Fruit fly (Drosophila melanogaster) whole organism, embryonic: ENCODE measurements around the gene CG32440.

Experiments
- Ada2b ChIP-seq: fragments of 200-800 bp; sonication (Bioruptor generic); IDR thresholded peaks from 2 replicates; pipeline ENCODE4 v1.3.6; 2022; ENCODE audit warnings: missing biosample characterization, missing genetic modification characterization
- B-H2 ChIP-seq: fragments of 200-800 bp; sonication (Bioruptor generic); optimal IDR thresholded peaks from 2 replicates; lab custom pipeline; 2018; ENCODE audit warnings: missing biosample characterization, mild to moderate bottlenecking, missing genetic modification characterization
- Bdp1 ChIP-seq: fragments of 200-800 bp; sonication (Bioruptor generic); optimal IDR thresholded peaks from 3 replicates; lab custom pipeline; 2016; ENCODE audit warnings: missing biosample characterization, missing genetic modification characterization
- Blimp-1 ChIP-seq: fragments of 200-800 bp; sonication (Bioruptor generic); optimal IDR thresholded peaks from 3 replicates; lab custom pipeline; 2018; ENCODE audit warnings: missing biosample characterization, missing genetic modification characterization, mild to moderate bottlenecking, moderate library complexity, missing genetic modification reagents
- CG11504 ChIP-seq: fragments of 200-800 bp; sonication (Bioruptor generic); optimal IDR thresholded peaks from 3 replicates; lab custom pipeline; 2019; ENCODE audit warnings: missing biosample characterization, mild to moderate bottlenecking, missing genetic modification characterization, moderate library complexity
- CG12071 ChIP-seq: fragments of 200-800 bp; sonication (Bioruptor generic); optimal IDR thresholded peaks from 3 replicates; lab custom pipeline; 2018; ENCODE audit warnings: missing biosample characterization, mild to moderate bottlenecking, missing genetic modification characterization
- CG17328 ChIP-seq: fragments of 200-800 bp; sonication (Bioruptor generic); IDR thresholded peaks from 2 replicates; pipeline ENCODE4 v1.3.6; 2022; ENCODE audit warnings: missing biosample characterization, missing genetic modification characterization
- CG2120 ChIP-seq: fragments of 200-800 bp; sonication (Bioruptor generic); optimal IDR thresholded peaks from 3 replicates; lab custom pipeline; 2016; ENCODE audit warnings: missing biosample characterization, missing genetic modification characterization
- CG2889 ChIP-seq: fragments of 200-800 bp; sonication (Bioruptor generic); IDR thresholded peaks from 3 replicates; pipeline ENCODE4 v1.3.6; 2022; ENCODE audit warnings: missing biosample characterization, missing genetic modification characterization
- CG30431 ChIP-seq: fragments of 200-800 bp; sonication (Bioruptor generic); optimal IDR thresholded peaks from 2 replicates; lab custom pipeline; 2017; ENCODE audit warnings: missing biosample characterization, missing genetic modification characterization
- CG3163 ChIP-seq: fragments of 200-800 bp; sonication (Bioruptor generic); optimal IDR thresholded peaks from 3 replicates; lab custom pipeline; 2016; ENCODE audit warnings: missing biosample characterization, missing genetic modification characterization
- CG34376 ChIP-seq: fragments of 200-800 bp; sonication (Bioruptor generic); optimal IDR thresholded peaks from 2 replicates; lab custom pipeline; 2018; ENCODE audit warnings: missing biosample characterization, mild to moderate bottlenecking, missing genetic modification characterization
- CG4282 ChIP-seq: fragments of 200-800 bp; sonication (Bioruptor generic); optimal IDR thresholded peaks from 2 replicates; lab custom pipeline; 2016; ENCODE audit warnings: missing biosample characterization, missing genetic modification characterization
- CG4328 ChIP-seq: fragments of 200-800 bp; sonication (Bioruptor generic); optimal IDR thresholded peaks from 3 replicates; lab custom pipeline; 2017; ENCODE audit warnings: missing biosample characterization, missing genetic modification reagents, missing genetic modification characterization
- CG6654 ChIP-seq: fragments of 200-800 bp; sonication (Bioruptor generic); optimal IDR thresholded peaks from 2 replicates; lab custom pipeline; 2017; ENCODE audit warnings: missing biosample characterization, mild to moderate bottlenecking, missing genetic modification characterization
- CrebB ChIP-seq: fragments of 200-800 bp; sonication (Bioruptor generic); optimal IDR thresholded peaks from 3 replicates; lab custom pipeline; 2018; ENCODE audit warnings: missing biosample characterization, mild to moderate bottlenecking, missing genetic modification characterization
- D19A ChIP-seq: fragments of 200-800 bp; optimal IDR thresholded peaks from 3 replicates; lab custom pipeline; 2019; ENCODE audit warnings: missing biosample characterization, mild to moderate bottlenecking, missing genetic modification characterization, moderate library complexity
- D19B ChIP-seq: fragments of 200-800 bp; sonication (Bioruptor generic); optimal IDR thresholded peaks from 2 replicates; lab custom pipeline; 2017; ENCODE audit warnings: missing biosample characterization, mild to moderate bottlenecking, missing genetic modification characterization
- Dad ChIP-seq: fragments of 200-800 bp; sonication (Bioruptor generic); optimal IDR thresholded peaks from 3 replicates; lab custom pipeline; 2016; ENCODE audit warnings: missing biosample characterization, missing genetic modification characterization
- Dp ChIP-seq: fragments of 200-800 bp; sonication (Bioruptor generic); optimal IDR thresholded peaks from 2 replicates; lab custom pipeline; 2018; ENCODE audit warnings: missing biosample characterization, mild to moderate bottlenecking, missing genetic modification characterization, moderate library complexity
- Dref ChIP-seq: fragments of 200-800 bp; sonication (Bioruptor generic); IDR thresholded peaks from 2 replicates; pipeline ENCODE4 v1.3.6; 2022; ENCODE audit warnings: missing biosample characterization, missing genetic modification characterization
- E2f1 ChIP-seq: fragments of 200-800 bp; sonication (Bioruptor generic); IDR thresholded peaks from 2 replicates; pipeline ENCODE4 v1.3.6; 2022; ENCODE audit warnings: missing biosample characterization, missing genetic modification characterization
- E2f2 ChIP-seq: fragments of 200-800 bp; sonication (Bioruptor generic); IDR thresholded peaks from 2 replicates; pipeline ENCODE4 v1.3.6; 2022; ENCODE audit warnings: missing biosample characterization, missing genetic modification characterization
- Ets97D ChIP-seq: fragments of 200-800 bp; sonication (Bioruptor generic); optimal IDR thresholded peaks from 3 replicates; lab custom pipeline; 2016; ENCODE audit warnings: missing biosample characterization, missing genetic modification characterization
- Fer3 ChIP-seq: fragments of 200-800 bp; sonication (Bioruptor generic); optimal IDR thresholded peaks from 2 replicates; lab custom pipeline; 2018; ENCODE audit warnings: missing biosample characterization, mild to moderate bottlenecking, missing genetic modification characterization, moderate library complexity
- HLH54F ChIP-seq: fragments of 200-800 bp; sonication (Bioruptor generic); optimal IDR thresholded peaks from 3 replicates; lab custom pipeline; 2016; ENCODE audit warnings: missing biosample characterization, missing genetic modification characterization
- Hmr ChIP-seq: fragments of 200-800 bp; sonication (Bioruptor generic); optimal IDR thresholded peaks from 3 replicates; lab custom pipeline; 2017; ENCODE audit warnings: mild to moderate bottlenecking, missing biosample characterization, missing genetic modification reagents, missing genetic modification characterization
- Lhr ChIP-seq: fragments of 200-800 bp; sonication (Bioruptor generic); optimal IDR thresholded peaks from 3 replicates; lab custom pipeline; 2017; ENCODE audit warnings: mild to moderate bottlenecking, missing biosample characterization, missing genetic modification reagents, missing genetic modification characterization
- Max ChIP-seq: fragments of 200-800 bp; sonication (Bioruptor generic); optimal IDR thresholded peaks from 2 replicates; lab custom pipeline; 2016; ENCODE audit warnings: missing biosample characterization, mild to moderate bottlenecking, missing genetic modification characterization
- Meics ChIP-seq: fragments of 200-800 bp; sonication (Bioruptor generic); optimal IDR thresholded peaks from 2 replicates; lab custom pipeline; 2017; ENCODE audit warnings: missing biosample characterization, mild to moderate bottlenecking, missing genetic modification characterization
- NfI ChIP-seq: fragments of 200-800 bp; sonication (Bioruptor generic); optimal IDR thresholded peaks from 3 replicates; lab custom pipeline; 2018; ENCODE audit warnings: missing biosample characterization, mild to moderate bottlenecking, missing genetic modification characterization, moderate library complexity
- Rfx ChIP-seq: fragments of 200-800 bp; sonication (Bioruptor generic); IDR thresholded peaks from 2 replicates; pipeline ENCODE4 v1.3.6; 2022; ENCODE audit warnings: missing biosample characterization, missing genetic modification characterization
- Sox102F ChIP-seq: fragments of 200-800 bp; sonication (Bioruptor generic); optimal IDR thresholded peaks from 2 replicates; lab custom pipeline; 2018; ENCODE audit warnings: missing biosample characterization, mild to moderate bottlenecking, missing genetic modification characterization, moderate library complexity
- Trl ChIP-seq, 3 experiments: fragments of >200 bp in 2 of 3; fragments of 200-800 bp in 1 of 3; sonication (Bioruptor generic) in 1 of 3; optimal IDR thresholded peaks; 2 replicates in 1 of 3; 3 replicates in 2 of 3; lab custom pipeline; 2016 to 2017; ENCODE audit warnings: missing biosample characterization in 1 of 3, missing genetic modification characterization in 1 of 3
- Xrp1 ChIP-seq: fragments of 200-800 bp; sonication (Bioruptor generic); IDR thresholded peaks from 2 replicates; pipeline ENCODE4 v1.3.6; 2022; ENCODE audit warnings: missing biosample characterization, missing genetic modification characterization
- ash1 ChIP-seq: fragments of 200-800 bp; sonication (Bioruptor generic); optimal IDR thresholded peaks from 2 replicates; lab custom pipeline; 2018; ENCODE audit warnings: missing biosample characterization, mild to moderate bottlenecking, missing genetic modification characterization
- bowl ChIP-seq: fragments of 200-800 bp; sonication (Bioruptor generic); IDR thresholded peaks from 2 replicates; pipeline ENCODE4 v1.3.6; 2022; ENCODE audit warnings: missing biosample characterization, missing genetic modification characterization
- chif ChIP-seq, 2 experiments: fragments of 200-800 bp; sonication (Bioruptor generic); optimal IDR thresholded peaks; 3 replicates each; lab custom pipeline; 2016; ENCODE audit warnings: missing biosample characterization in 2 of 2, missing genetic modification characterization in 2 of 2
- dmrt99B ChIP-seq: fragments of 200-800 bp; sonication (Bioruptor generic); optimal IDR thresholded peaks from 2 replicates; lab custom pipeline; 2018; ENCODE audit warnings: missing biosample characterization, mild to moderate bottlenecking, missing genetic modification characterization, moderate library complexity
- esg ChIP-seq: fragments of 200-800 bp; sonication (Bioruptor generic); conservative IDR thresholded peaks from 2 replicates; pipeline ENCODE4 v1.3.6; 2022; ENCODE audit warnings: missing biosample characterization, missing genetic modification characterization
- gt ChIP-seq: fragments of 200-800 bp; sonication (Bioruptor generic); IDR thresholded peaks from 2 replicates; pipeline ENCODE4 v1.3.6; 2022; ENCODE audit warnings: missing biosample characterization, missing genetic modification characterization
- nerfin-1 ChIP-seq: fragments of 200-800 bp; sonication (Bioruptor generic); optimal IDR thresholded peaks from 3 replicates; lab custom pipeline; 2019; ENCODE audit warnings: missing biosample characterization, mild to moderate bottlenecking, missing genetic modification characterization, moderate library complexity
- pzg ChIP-seq: fragments of 200-800 bp; sonication (Bioruptor generic); optimal IDR thresholded peaks from 3 replicates; lab custom pipeline; 2018; ENCODE audit warnings: missing biosample characterization, mild to moderate bottlenecking, missing genetic modification characterization, moderate library complexity
- repo ChIP-seq: fragments of 200-800 bp; sonication (Bioruptor generic); optimal IDR thresholded peaks from 2 replicates; lab custom pipeline; 2016; ENCODE audit warnings: missing biosample characterization, missing genetic modification characterization
- sd ChIP-seq: fragments of 200-800 bp; sonication (Bioruptor generic); optimal IDR thresholded peaks from 3 replicates; lab custom pipeline; 2018; ENCODE audit warnings: missing biosample characterization, mild to moderate bottlenecking, missing genetic modification characterization, moderate library complexity
- sim ChIP-seq: fragments of 200-800 bp; sonication (Bioruptor generic); IDR thresholded peaks from 2 replicates; pipeline ENCODE4 v1.3.6; 2022; ENCODE audit warnings: missing biosample characterization, missing genetic modification characterization
- slbo ChIP-seq: fragments of 200-800 bp; sonication (Bioruptor generic); IDR thresholded peaks from 2 replicates; pipeline ENCODE4 v1.3.6; 2022; ENCODE audit warnings: missing biosample characterization, missing genetic modification characterization
- slp2 ChIP-seq: fragments of 200-800 bp; sonication (Bioruptor generic); optimal IDR thresholded peaks from 2 replicates; lab custom pipeline; 2016; ENCODE audit warnings: missing biosample characterization, missing genetic modification characterization
- tap ChIP-seq: fragments of 200-800 bp; optimal IDR thresholded peaks from 3 replicates; lab custom pipeline; 2019; ENCODE audit warnings: missing biosample characterization, mild to moderate bottlenecking, missing genetic modification characterization, moderate library complexity
- zen ChIP-seq: fragments of 200-800 bp; sonication (Bioruptor generic); optimal IDR thresholded peaks from 3 replicates; lab custom pipeline; 2018; ENCODE audit warnings: missing biosample characterization, mild to moderate bottlenecking, missing genetic modification characterization, moderate library complexity
- zen2 ChIP-seq: fragments of 200-800 bp; sonication (Bioruptor generic); IDR thresholded peaks from 3 replicates; pipeline ENCODE4 v1.3.6; 2022; ENCODE audit warnings: missing biosample characterization, missing genetic modification characterization; ENCODE audit not compliant: partially characterized antibody
- zfh2 ChIP-seq: fragments of 200-800 bp; sonication (Bioruptor generic); optimal IDR thresholded peaks from 2 replicates; lab custom pipeline; 2016; ENCODE audit warnings: missing biosample characterization, missing genetic modification characterization

CG32440 gene

dm6 chr3L:21385699-21386098 lies 25.7 kb downstream of the CG32440 start:
- TF ChIP-seq nerfin-1 (tag; lab: Kevin White, UChicago) = no peak
- no peak for TF ChIP-seq B-H2 (GFP tag; lab: Kevin White, UChicago)
- TF ChIP-seq CG4282 (GFP tag; lab: Kevin White, UChicago) = no peak
- no peak for TF ChIP-seq E2f1
- TF ChIP-seq Dad (GFP tag; lab: Kevin White, UChicago) = no peak
- TF ChIP-seq dmrt99B (tag; lab: Kevin White, UChicago) = peak; percentile 53
- no peak for TF ChIP-seq zen2 (GFP tag; lab: Robert Waterston, UW)
- peak; percentile 14 for TF ChIP-seq tap (tag; lab: Kevin White, UChicago)
- TF ChIP-seq slbo (GFP tag; lab: Robert Waterston, UW) = no peak
- TF ChIP-seq pzg = no peak
- TF ChIP-seq repo (GFP tag; lab: Kevin White, UChicago) = no peak
- no peak for TF ChIP-seq E2f2 (GFP tag; lab: Robert Waterston, UW)
- no peak for TF ChIP-seq CG30431 (GFP tag; lab: Kevin White, UChicago)
- no peak for TF ChIP-seq Ets97D (GFP tag; lab: Kevin White, UChicago)
- no peak for TF ChIP-seq HLH54F (GFP tag; lab: Kevin White, UChicago)
- TF ChIP-seq esg (GFP tag; lab: Robert Waterston, UW) = no peak
- TF ChIP-seq ash1 (GFP tag; lab: Kevin White, UChicago) = no peak
- peak; percentile 16 for TF ChIP-seq D19A (tag; lab: Kevin White, UChicago)
- no peak for TF ChIP-seq Hmr (GFP tag; lab: Kevin White, UChicago)
- no peak for TF ChIP-seq D19B
- TF ChIP-seq Rfx (GFP tag; lab: Robert Waterston, UW) = no peak
- TF ChIP-seq Bdp1 (GFP tag; lab: Kevin White, UChicago) = no peak
- TF ChIP-seq CG2889 (GFP tag; lab: Robert Waterston, UW) = no peak
- no peak for TF ChIP-seq zen (tag; lab: Kevin White, UChicago)
- 0 out of 2 replicates have a peak, but pooled peaks have one; percentile 19 for TF ChIP-seq Ada2b (GFP tag; lab: Robert Waterston, UW)
- peak; percentile 21 for TF ChIP-seq Meics (GFP tag; lab: Kevin White, UChicago)
- TF ChIP-seq Lhr = no peak
- no peak for TF ChIP-seq slp2 (GFP tag; lab: Kevin White, UChicago)
- TF ChIP-seq chif (GFP tag; optimal IDR thresholded peaks at IDR 0.05; lab: Kevin White, UChicago) = no peak
- TF ChIP-seq Dref (GFP tag; lab: Robert Waterston, UW) = no peak
- TF ChIP-seq CG12071 (GFP tag; lab: Kevin White, UChicago) = no peak
- TF ChIP-seq sim (GFP tag; lab: Robert Waterston, UW) = no peak
- no peak for TF ChIP-seq sd
- TF ChIP-seq CG34376 (GFP tag; lab: Kevin White, UChicago) = no peak
- TF ChIP-seq Dp (GFP tag; lab: Kevin White, UChicago) = no peak
- no peak for TF ChIP-seq Fer3
- TF ChIP-seq CG17328 (GFP tag; lab: Robert Waterston, UW) = no peak
- TF ChIP-seq CrebB = no peak
- peak; percentile 44 for TF ChIP-seq Sox102F (GFP tag; lab: Kevin White, UChicago)
- no peak for TF ChIP-seq CG6654 (GFP tag; lab: Kevin White, UChicago)
- no peak for TF ChIP-seq NfI (GFP tag; lab: Kevin White, UChicago)
- TF ChIP-seq CG11504 (tag; lab: Kevin White, UChicago) = peak; percentile 58
- TF ChIP-seq CG2120 (GFP tag; lab: Kevin White, UChicago) = no peak
- no peak for TF ChIP-seq Trl (optimal IDR thresholded peaks at IDR 0.05; lab: Kevin White, UChicago)
- TF ChIP-seq Trl (GFP tag; optimal IDR thresholded peaks at IDR 0.05; lab: Kevin White, UChicago) = no peak
- TF ChIP-seq gt (GFP tag; lab: Robert Waterston, UW) = no peak
- TF ChIP-seq Max (GFP tag; lab: Kevin White, UChicago) = no peak
- TF ChIP-seq CG4328 = no peak
- no peak for TF ChIP-seq Xrp1 (GFP tag; lab: Robert Waterston, UW)
- TF ChIP-seq CG3163 (GFP tag; lab: Kevin White, UChicago) = no peak
- TF ChIP-seq zfh2 (GFP tag; lab: Kevin White, UChicago) = no peak
- no peak for TF ChIP-seq bowl (GFP tag; lab: Robert Waterston, UW)
- TF ChIP-seq Blimp-1 (GFP tag; lab: Kevin White, UChicago) = peak; percentile 25
